Worm (Caenorhabditis elegans) whole organism, mixed stage, embryonic: ENCODE measurements around the gene enu-3.6.

Source experiments
- M03D4.4 ChIP-seq: sonication (generic microtip); optimal IDR thresholded peaks from 2 replicates; lab custom pipeline; 2017; ENCODE audit warnings: mild to moderate bottlenecking, missing genetic modification characterization, missing compliant biosample characterization
- blmp-1 ChIP-seq: fragments of 150-350 bp; optimal IDR thresholded peaks from 2 replicates; lab custom pipeline; 2014; ENCODE audit warnings: missing biosample characterization, missing genetic modification characterization
- ceh-39 ChIP-seq: fragments of 150-350 bp; optimal IDR thresholded peaks from 2 replicates; lab custom pipeline; 2014; ENCODE audit warnings: missing biosample characterization, missing genetic modification characterization
- ceh-43 ChIP-seq: fragments of 200-800 bp; sonication (Bioruptor generic); optimal IDR thresholded peaks from 2 replicates; lab custom pipeline; 2018; ENCODE audit warnings: mild to moderate bottlenecking, missing genetic modification characterization, moderate library complexity, missing compliant biosample characterization
- drap-1 ChIP-seq: fragments of 200-800 bp; sonication (Bioruptor generic); optimal IDR thresholded peaks from 3 replicates; lab custom pipeline; 2018; ENCODE audit warnings: mild to moderate bottlenecking, missing genetic modification characterization, missing compliant biosample characterization
- elt-3 ChIP-seq: fragments of 150-350 bp; optimal IDR thresholded peaks from 2 replicates; lab custom pipeline; 2014; ENCODE audit warnings: missing biosample characterization, missing genetic modification characterization
- ham-2 ChIP-seq: fragments of 200-800 bp; sonication (Bioruptor generic); optimal IDR thresholded peaks from 2 replicates; lab custom pipeline; 2018; ENCODE audit warnings: mild to moderate bottlenecking, missing genetic modification characterization, missing compliant biosample characterization
- hlh-1 ChIP-seq: fragments of 150-350 bp; optimal IDR thresholded peaks from 2 replicates; lab custom pipeline; 2014; ENCODE audit warnings: missing biosample characterization, missing genetic modification reagents, missing genetic modification characterization
- lin-13 ChIP-seq: fragments of 150-350 bp; optimal IDR thresholded peaks from 2 replicates; lab custom pipeline; 2014; ENCODE audit warnings: missing biosample characterization, missing genetic modification characterization
- lin-32 ChIP-seq: fragments of 200-800 bp; sonication (Bioruptor generic); optimal IDR thresholded peaks from 2 replicates; lab custom pipeline; 2018; ENCODE audit warnings: mild to moderate bottlenecking, missing genetic modification characterization, missing compliant biosample characterization
- mls-2 ChIP-seq: sonication (generic microtip); optimal IDR thresholded peaks from 2 replicates; lab custom pipeline; 2016; ENCODE audit warnings: mild to moderate bottlenecking, missing genetic modification characterization, moderate library complexity, missing compliant biosample characterization
- nhr-28 ChIP-seq: fragments of 150-350 bp; optimal IDR thresholded peaks from 2 replicates; lab custom pipeline; 2014; ENCODE audit warnings: missing biosample characterization, missing genetic modification characterization
- pha-4 ChIP-seq: fragments of 150-350 bp; optimal IDR thresholded peaks from 2 replicates; lab custom pipeline; 2018; ENCODE audit warnings: missing biosample characterization, missing genetic modification reagents, missing genetic modification characterization
- sem-2 ChIP-seq: fragments of 200-800 bp; sonication (Bioruptor generic); optimal IDR thresholded peaks from 2 replicates; lab custom pipeline; 2018; ENCODE audit warnings: mild to moderate bottlenecking, missing genetic modification characterization, missing compliant biosample characterization
- unc-62 ChIP-seq: fragments of 150-350 bp; optimal IDR thresholded peaks from 2 replicates; lab custom pipeline; 2014; ENCODE audit warnings: missing biosample characterization, missing genetic modification reagents, missing genetic modification characterization
- zip-8 ChIP-seq: fragments of 150-350 bp; optimal IDR thresholded peaks from 2 replicates; lab custom pipeline; 2014; ENCODE audit warnings: missing biosample characterization, missing genetic modification characterization

Gene enu-3.6

DNA sequence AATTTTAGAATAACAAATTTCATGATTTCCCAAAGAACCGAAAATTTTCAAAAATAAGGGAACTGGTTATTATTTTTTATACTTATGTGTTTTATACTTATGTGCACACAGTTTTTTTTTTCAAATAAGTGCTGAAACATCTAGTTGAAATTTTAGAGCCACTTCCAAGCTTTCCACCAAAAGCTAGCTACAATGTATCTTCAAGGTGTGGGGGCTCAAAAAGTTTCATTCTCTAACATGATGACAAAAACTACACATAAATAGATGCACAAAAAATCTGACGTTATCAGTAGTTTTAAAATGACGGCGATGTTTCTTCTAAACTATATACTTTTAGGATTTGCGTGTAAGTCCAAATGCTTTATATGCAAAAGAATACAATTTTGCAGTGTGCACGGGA lies 43.8 kb downstream of the enu-3.6 start, which contains the start of gene clec-163:
clec-163 (plus strand) TSS at position 301 of the 400 bp plus-strand sequence.
- no peak for TF ChIP-seq unc-62 (GFP tag; lab: Kevin White, UChicago)
- no peak for TF ChIP-seq sem-2 (GFP tag; lab: Kevin White, UChicago)
- TF ChIP-seq nhr-28 (tag; lab: Kevin White, UChicago), result no peak
- no peak for TF ChIP-seq zip-8 (tag; lab: Kevin White, UChicago)
- no peak for TF ChIP-seq lin-13 (tag; lab: Kevin White, UChicago)
- no peak for TF ChIP-seq drap-1 (GFP tag; lab: Kevin White, UChicago)
- no peak for TF ChIP-seq lin-32 (GFP tag; lab: Kevin White, UChicago)
- TF ChIP-seq elt-3, result no peak
- no peak for TF ChIP-seq ceh-43 (GFP tag; lab: Kevin White, UChicago)
- no peak for TF ChIP-seq M03D4.4 (tag; lab: Kevin White, UChicago)
- TF ChIP-seq blmp-1, result no peak
- no peak for TF ChIP-seq ham-2 (GFP tag; lab: Kevin White, UChicago)
- no peak for TF ChIP-seq hlh-1 (tag; lab: Kevin White, UChicago)
- TF ChIP-seq mls-2 (tag; lab: Kevin White, UChicago), result no peak
- no peak for TF ChIP-seq ceh-39 (tag; lab: Kevin White, UChicago)
- TF ChIP-seq pha-4 (tag; lab: Kevin White, UChicago), result no peak
